Worm (Caenorhabditis elegans) whole organism, L2 larva: ENCODE measurements around the gene F08A7.1.

Experiments used
- ceh-16 ChIP-seq: fragments of 150-350 bp; optimal IDR thresholded peaks from 2 replicates; lab custom pipeline; 2014; ENCODE audit warnings: missing biosample characterization, missing genetic modification characterization
- ceh-82 ChIP-seq: fragments of 150-350 bp; optimal IDR thresholded peaks from 2 replicates; lab custom pipeline; 2014; ENCODE audit warnings: missing biosample characterization, missing genetic modification characterization
- nhr-237 ChIP-seq: fragments of 150-350 bp; optimal IDR thresholded peaks from 2 replicates; lab custom pipeline; 2014; ENCODE audit warnings: missing biosample characterization, missing genetic modification characterization
- nhr-6 ChIP-seq: fragments of 150-350 bp; optimal IDR thresholded peaks from 2 replicates; lab custom pipeline; 2014; ENCODE audit warnings: missing biosample characterization, missing genetic modification characterization
- snpc-4 ChIP-seq: fragments of 150-350 bp; optimal IDR thresholded peaks from 2 replicates; lab custom pipeline; 2014; ENCODE audit warnings: missing biosample characterization, missing genetic modification characterization
- ztf-11 ChIP-seq: sonication (generic microtip); optimal IDR thresholded peaks from 2 replicates; lab custom pipeline; 2017; ENCODE audit warnings: missing biosample characterization, missing genetic modification characterization

DNA sequence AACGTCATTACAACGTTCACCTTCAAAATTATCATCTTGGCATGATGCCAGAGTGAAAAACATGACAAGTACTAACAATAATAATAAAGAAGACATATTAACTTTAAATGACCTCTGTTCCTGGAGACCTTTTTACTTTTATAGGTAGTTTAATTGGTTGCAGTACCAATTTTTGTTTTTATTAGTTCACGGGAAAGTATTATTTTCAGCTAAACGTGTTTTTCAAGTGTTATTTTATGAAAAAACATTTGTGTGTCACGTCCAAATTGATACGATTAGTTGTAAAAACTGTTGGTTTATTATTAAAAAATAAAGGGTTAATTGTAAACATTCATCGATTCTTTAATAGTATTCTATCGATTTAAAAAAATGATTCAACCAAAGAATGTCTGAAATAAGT, 35.3 kb downstream of the F08A7.1 start, which contains the start of gene grl-24:
- TF ChIP-seq nhr-237 (tag; lab: Kevin White, UChicago) (no peak), nhr-6 (tag; lab: Kevin White, UChicago) (no peak), ceh-82 (tag; lab: Kevin White, UChicago) (no peak), ceh-16 (tag; lab: Kevin White, UChicago) (no peak), snpc-4 (tag; lab: Kevin White, UChicago) (no peak), ztf-11 (tag; lab: Kevin White, UChicago) (no peak)
